Worm (Caenorhabditis elegans): ENCODE data around the gene C13B9.2.

The C13B9.2 gene

DNA sequence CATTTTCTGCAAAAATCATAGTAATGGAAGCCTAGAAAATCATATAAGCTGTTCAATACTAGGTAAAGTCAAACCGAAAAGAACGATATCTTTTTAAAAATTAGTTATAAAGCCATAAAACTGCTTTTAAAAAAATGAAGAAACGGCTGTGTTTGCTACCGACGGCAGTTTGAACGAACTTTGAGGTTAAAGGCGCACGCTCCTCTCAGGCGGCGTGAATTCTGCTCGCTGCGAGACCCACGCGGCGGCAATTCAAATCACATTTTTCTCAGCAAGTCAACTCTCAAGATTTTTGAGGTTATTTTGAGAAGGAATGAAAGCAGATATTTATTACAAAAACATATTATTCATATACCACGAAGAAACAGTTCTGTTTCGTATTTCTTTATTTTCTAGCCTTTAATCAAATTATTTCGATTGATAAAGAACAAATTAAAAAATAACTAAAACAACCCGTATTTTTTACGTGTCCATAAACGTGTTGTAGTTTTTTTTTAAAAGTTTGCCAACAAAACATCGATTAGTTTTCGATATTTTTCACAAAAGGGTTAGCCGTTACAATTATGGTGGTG, 11.9 kb upstream of the C13B9.2 start, which contains the start of the genes mdh-2 and F20H11.4:
Gene mdh-2 (minus strand): TSS at position 6 of the 572 bp plus-strand sequence.
Gene F20H11.4 (plus strand): TSS at position 522 of the 572 bp plus-strand sequence.
- TF ChIP-seq unc-62 (GFP tag; optimal IDR thresholded peaks at IDR 0.05): no peak

- no peak for TF ChIP-seq unc-62 (GFP tag; optimal IDR thresholded peaks at IDR 0.05)
Measured at ce11 chrIII:6610522-6610921, 9.5 kb upstream of the C13B9.2 start, which contains the start of gene srh-40. srh-40 (plus strand) TSS chrIII:6610822.

ce11 chrIII:6612282-6612681, 7.8 kb upstream of the C13B9.2 start, which contains the start of gene ctsa-4.2:
ctsa-4.2 (plus strand) TSS chrIII:6612528.
- TF ChIP-seq unc-62 (GFP tag; optimal IDR thresholded peaks at IDR 0.05): no peak

ce11 chrIII:6615064-6615463, 5.0 kb upstream of the C13B9.2 start, which contains the start of gene cmtr-2:
cmtr-2 (plus strand) TSS chrIII:6615414.
- no peak for TF ChIP-seq unc-62 (GFP tag; optimal IDR thresholded peaks at IDR 0.05)

DNA sequence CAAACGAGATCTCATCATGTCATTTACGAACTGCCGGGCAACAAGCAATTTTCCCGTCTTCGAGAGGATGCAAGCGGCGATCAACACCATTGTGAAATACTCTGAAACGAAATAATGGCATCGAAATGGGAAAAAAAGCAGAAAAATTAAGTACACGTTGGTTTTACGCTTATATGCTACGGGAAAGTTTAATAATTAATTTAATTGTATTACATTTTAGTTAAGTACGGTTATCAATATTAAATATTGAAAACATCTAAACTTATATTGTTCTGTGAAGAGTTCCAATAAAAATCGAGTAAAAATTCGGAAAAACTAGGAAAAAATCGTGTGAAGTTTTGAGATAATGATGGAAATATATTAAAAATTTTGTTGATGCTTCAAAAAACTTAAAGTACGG, 4.8 kb downstream of the C13B9.2 start, which contains the start of gene copd-1:
Gene copd-1 (minus strand): TSS at position 101 of the 400 bp plus-strand sequence.
- TF ChIP-seq unc-62 (GFP tag; optimal IDR thresholded peaks at IDR 0.05): no peak

DNA sequence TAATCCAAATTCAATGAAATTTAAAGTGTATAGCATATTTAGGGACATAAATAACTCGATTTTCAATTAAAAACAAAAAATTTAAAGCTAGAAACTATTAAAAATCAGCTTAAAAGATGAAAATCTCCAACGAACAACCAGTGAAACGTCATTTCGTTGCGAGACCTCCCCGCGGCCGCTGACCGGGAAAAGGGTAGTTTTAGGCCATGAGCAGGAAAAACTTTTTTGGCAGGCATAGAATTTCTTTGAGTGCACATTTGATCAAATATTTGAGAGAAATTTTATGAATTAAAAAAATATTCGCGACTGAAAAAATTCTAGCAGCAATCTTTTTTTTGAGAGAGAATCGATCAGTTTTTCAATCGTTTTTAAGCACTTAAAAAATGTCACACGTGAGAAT, 5.3 kb downstream of the C13B9.2 start:
- TF ChIP-seq unc-62 (GFP tag; optimal IDR thresholded peaks at IDR 0.05): no peak

ce11 chrIII:6639028-6639427, 19.0 kb downstream of the C13B9.2 start:
- no peak for TF ChIP-seq unc-62 (GFP tag; optimal IDR thresholded peaks at IDR 0.05)

DNA sequence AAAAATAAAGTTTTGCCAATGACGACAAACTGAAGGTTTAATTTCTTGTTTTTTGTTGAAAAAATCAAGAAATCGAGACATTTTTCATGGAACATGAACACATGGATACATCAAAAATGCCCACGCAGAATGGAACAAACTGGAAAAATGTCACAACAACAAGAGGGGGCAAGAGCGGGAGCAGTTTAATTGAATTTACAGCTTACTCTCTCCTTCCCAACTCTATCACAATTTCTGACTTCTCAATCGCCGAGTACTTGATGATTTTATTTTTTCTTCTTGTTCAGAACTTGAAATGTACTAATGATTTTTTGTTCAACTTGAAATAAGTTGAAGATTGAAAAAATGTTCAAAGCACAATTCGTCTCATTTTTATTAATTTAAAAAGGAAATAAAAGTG, 25.3 kb downstream of the C13B9.2 start:
- no peak for TF ChIP-seq unc-62 (GFP tag; optimal IDR thresholded peaks at IDR 0.05)

DNA sequence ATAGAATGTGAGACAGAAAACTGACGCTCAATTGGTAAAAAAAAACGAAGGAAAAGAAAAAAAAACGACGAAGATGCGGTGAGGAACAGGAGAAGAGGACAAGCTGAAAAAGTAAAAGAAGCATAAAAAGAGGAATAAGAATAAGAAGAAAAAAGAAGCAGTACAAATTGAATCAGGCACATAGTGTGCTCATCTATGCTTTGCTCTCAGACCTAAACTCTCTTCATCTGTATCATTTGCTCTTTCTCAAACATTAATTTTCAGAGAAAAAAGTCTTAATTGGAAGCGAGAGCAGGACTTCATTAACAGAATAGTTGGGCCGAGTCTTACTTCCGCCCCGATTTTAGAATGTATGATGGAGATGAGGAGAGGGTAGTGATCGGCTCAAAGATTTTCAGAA, 26.8 kb downstream of the C13B9.2 start:
- TF ChIP-seq unc-62 (GFP tag; optimal IDR thresholded peaks at IDR 0.05): no peak

ce11 chrIII:6647568-6647967, 27.5 kb downstream of the C13B9.2 start:
- TF ChIP-seq unc-62 (GFP tag; optimal IDR thresholded peaks at IDR 0.05): no peak

- no peak for TF ChIP-seq unc-62 (GFP tag; optimal IDR thresholded peaks at IDR 0.05)
Measured at ce11 chrIII:6651983-6652382, 31.9 kb downstream of the C13B9.2 start, which contains the start of gene pdfr-1. pdfr-1 (minus strand) TSS chrIII:6652083.

- TF ChIP-seq unc-62 (GFP tag; optimal IDR thresholded peaks at IDR 0.05): no peak
Measured at ce11 chrIII:6653932-6654331, 33.9 kb downstream of the C13B9.2 start.

DNA sequence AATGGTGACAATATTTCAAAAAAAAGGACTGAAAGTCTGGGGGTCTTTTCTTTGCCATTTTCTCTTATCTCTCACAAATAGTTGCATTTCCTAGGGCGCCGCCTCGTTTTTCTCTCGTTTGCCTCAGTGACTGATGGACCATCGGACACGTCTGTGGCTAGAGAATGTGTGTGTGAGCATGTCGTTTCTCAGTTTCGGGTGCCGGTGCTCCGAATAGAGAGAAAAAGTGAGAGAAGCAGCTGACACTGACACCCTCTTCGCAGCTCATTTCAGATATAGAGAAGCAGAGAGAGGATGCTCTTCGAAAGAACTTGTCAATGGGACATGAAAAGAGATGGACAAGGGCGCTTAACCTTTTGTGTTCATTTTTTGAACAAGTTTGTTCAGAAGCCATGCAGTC, 35.8 kb downstream of the C13B9.2 start:
- TF ChIP-seq unc-62 (GFP tag; optimal IDR thresholded peaks at IDR 0.05): no peak

DNA sequence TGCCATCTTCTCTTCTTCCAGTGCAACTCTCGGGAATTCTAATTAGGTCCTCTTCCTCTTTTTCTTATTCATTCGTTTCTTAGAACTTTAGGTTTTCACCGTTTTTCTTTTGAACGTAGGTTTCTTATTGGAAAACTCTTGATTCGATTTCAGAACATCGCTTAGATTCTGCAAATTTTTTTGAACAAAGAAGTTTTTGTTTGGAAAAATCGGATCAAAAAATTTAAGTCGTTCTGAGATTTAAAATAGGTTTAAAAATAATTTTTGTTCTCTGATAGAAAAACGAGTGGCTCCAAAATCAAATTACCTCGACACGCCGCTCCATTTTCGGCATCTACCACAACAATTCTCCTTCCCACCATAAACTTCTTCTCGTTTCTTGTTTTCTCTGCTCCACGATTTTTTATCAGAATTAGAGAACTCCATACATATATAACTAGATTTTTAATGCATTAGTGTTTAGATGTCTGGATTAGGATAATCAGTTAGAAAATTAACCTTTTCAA, 50.7 kb downstream of the C13B9.2 start:
- TF ChIP-seq unc-62 (GFP tag; optimal IDR thresholded peaks at IDR 0.05): no peak

Data from whole organism, dauer.